Fruit fly (Drosophila melanogaster): ENCODE results near the gene msi.

DNA sequence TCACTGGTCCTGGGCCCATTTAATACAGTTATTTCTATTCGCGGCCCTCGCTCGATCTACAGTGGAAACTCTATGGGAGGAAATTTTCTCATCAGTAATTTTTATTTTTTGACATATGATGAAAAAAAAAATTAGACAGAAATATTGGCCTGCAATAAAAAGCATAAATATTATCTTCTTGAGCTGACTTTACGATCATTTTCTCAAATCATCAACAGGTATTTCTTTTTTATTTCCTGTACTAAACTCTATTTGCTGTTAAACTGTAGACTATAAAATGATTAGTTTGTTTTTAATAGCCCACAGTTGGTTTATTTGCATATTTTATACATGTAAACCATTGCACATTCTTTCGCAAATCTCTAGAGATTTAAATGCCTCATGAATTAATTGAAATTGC is 128.3 kb downstream of the msi start:
- TF ChIP-seq zen2 (GFP tag; IDR thresholded peaks at IDR 0.05; ENCODE audit: partially characterized antibody) (no peak), crol (GFP tag; IDR thresholded peaks at IDR 0.05) (no peak), odd (GFP tag; optimal IDR thresholded peaks at IDR 0.05) (no peak), Dip2 (GFP tag; IDR thresholded peaks at IDR 0.05) (no peak), CG2889 (GFP tag; IDR thresholded peaks at IDR 0.05) (no peak)
